Worm (Caenorhabditis elegans) whole organism, young adult: ENCODE results near the gene ndx-3.
A peak's percentile ranks its signal among the peaks of the same experiment; 100 is the strongest.

Source experiments
- B0261.1 ChIP-seq: sonication (generic microtip); optimal IDR thresholded peaks from 2 replicates; lab custom pipeline; 2016; ENCODE audit warnings: mild to moderate bottlenecking, missing genetic modification characterization, moderate library complexity, missing compliant biosample characterization
- D2030.7 ChIP-seq: fragments of 200-800 bp; sonication (Bioruptor generic); IDR thresholded peaks from 2 replicates; pipeline ENCODE4 v1.3.6; 2022; ENCODE audit warnings: missing genetic modification reagents, missing genetic modification characterization, missing compliant biosample characterization
- F22D6.2 ChIP-seq: sonication (generic microtip); optimal IDR thresholded peaks from 2 replicates; lab custom pipeline; 2016; ENCODE audit warnings: mild to moderate bottlenecking, missing genetic modification characterization, missing compliant biosample characterization
- F23B12.7 ChIP-seq: sonication (generic microtip); optimal IDR thresholded peaks from 2 replicates; lab custom pipeline; 2017; ENCODE audit warnings: missing genetic modification characterization, mild to moderate bottlenecking, missing compliant biosample characterization, antibody characterized with exemption, moderate library complexity; ENCODE audit not compliant: insufficient read depth
- F33H1.4 ChIP-seq: fragments of 200-800 bp; sonication (Bioruptor generic); IDR thresholded peaks from 2 replicates; pipeline ENCODE4 v1.3.6; 2022; ENCODE audit warnings: missing genetic modification reagents, missing genetic modification characterization, missing compliant biosample characterization
- F49E8.2 ChIP-seq: sonication (generic microtip); optimal IDR thresholded peaks from 3 replicates; lab custom pipeline; 2017; ENCODE audit warnings: missing genetic modification characterization, mild to moderate bottlenecking, missing compliant biosample characterization, antibody characterized with exemption, moderate library complexity; ENCODE audit not compliant: insufficient read depth
- K11D2.4 ChIP-seq: fragments of 200-800 bp; sonication (Bioruptor generic); IDR thresholded peaks from 2 replicates; pipeline ENCODE4 v1.3.6; 2022; ENCODE audit warnings: missing genetic modification reagents, missing genetic modification characterization, missing compliant biosample characterization
- K12H6.12 ChIP-seq: fragments of 200-800 bp; sonication (Bioruptor generic); optimal IDR thresholded peaks from 2 replicates; lab custom pipeline; 2018; ENCODE audit warnings: mild to moderate bottlenecking, missing genetic modification characterization, missing compliant biosample characterization
- T26A5.8 ChIP-seq: sonication (generic microtip); optimal IDR thresholded peaks from 2 replicates; lab custom pipeline; 2016; ENCODE audit warnings: missing genetic modification characterization, missing compliant biosample characterization
- Y56A3A.18 ChIP-seq: fragments of 200-800 bp; sonication (Bioruptor generic); IDR thresholded peaks from 2 replicates; pipeline ENCODE4 v1.3.6; 2022; ENCODE audit warnings: missing genetic modification reagents, missing genetic modification characterization, missing compliant biosample characterization
- Y67H2A.10 ChIP-seq: fragments of 200-800 bp; sonication (Bioruptor generic); conservative IDR thresholded peaks from 2 replicates; pipeline ENCODE4 v1.3.6; 2022; ENCODE audit warnings: missing genetic modification reagents, missing genetic modification characterization, missing compliant biosample characterization
- Y95B8A.8 ChIP-seq: fragments of 200-800 bp; sonication (Bioruptor generic); IDR thresholded peaks from 2 replicates; pipeline ENCODE4 v1.3.6; 2022; ENCODE audit warnings: missing genetic modification reagents, missing genetic modification characterization, missing compliant biosample characterization
- akir-1 ChIP-seq: fragments of 200-800 bp; sonication (Bioruptor generic); optimal IDR thresholded peaks from 2 replicates; lab custom pipeline; 2018; ENCODE audit warnings: mild to moderate bottlenecking, missing genetic modification characterization, moderate library complexity, missing compliant biosample characterization
- aptf-3 ChIP-seq: fragments of 200-800 bp; sonication (Bioruptor generic); IDR thresholded peaks from 2 replicates; pipeline ENCODE4 v1.3.6; 2022; ENCODE audit warnings: missing genetic modification characterization, missing compliant biosample characterization
- attf-3 ChIP-seq: fragments of 200-800 bp; sonication (Bioruptor generic); conservative IDR thresholded peaks from 2 replicates; pipeline ENCODE4 v1.3.6; 2022; ENCODE audit warnings: missing genetic modification reagents, missing genetic modification characterization, missing compliant biosample characterization
- bed-1 ChIP-seq: fragments of 200-800 bp; sonication (Bioruptor generic); IDR thresholded peaks from 2 replicates; pipeline ENCODE4 v1.3.6; 2022; ENCODE audit warnings: missing genetic modification reagents, missing genetic modification characterization, missing compliant biosample characterization
- cebp-1 ChIP-seq, 2 experiments: fragments of 200-800 bp in 1 of 2; sonication (Bioruptor generic) in 1 of 2; sonication (generic microtip) in 1 of 2; IDR thresholded peaks in 1 of 2; optimal IDR thresholded peaks in 1 of 2; 2 replicates each; pipeline versions ENCODE4 v1.3.6 to Lab custom; 2017 to 2022; ENCODE audit warnings: missing compliant biosample characterization in 2 of 2, missing genetic modification characterization in 2 of 2, mild to moderate bottlenecking in 1 of 2, missing genetic modification reagents in 1 of 2, moderate library complexity in 1 of 2
- cebp-2 ChIP-seq: fragments of 200-800 bp; sonication (Bioruptor generic); IDR thresholded peaks from 2 replicates; pipeline ENCODE4 v1.3.6; 2022; ENCODE audit warnings: missing genetic modification characterization, missing compliant biosample characterization
- ceh-100 ChIP-seq: fragments of 200-800 bp; sonication (Bioruptor generic); IDR thresholded peaks from 2 replicates; pipeline ENCODE4 v1.3.6; 2022; ENCODE audit warnings: missing genetic modification reagents, missing genetic modification characterization, missing compliant biosample characterization
- ceh-27 ChIP-seq: fragments of 200-800 bp; sonication (Bioruptor generic); optimal IDR thresholded peaks from 2 replicates; lab custom pipeline; 2018; ENCODE audit warnings: mild to moderate bottlenecking, missing genetic modification characterization, moderate library complexity, missing compliant biosample characterization
- ceh-40 ChIP-seq: fragments of 200-800 bp; sonication (Bioruptor generic); IDR thresholded peaks from 2 replicates; pipeline ENCODE4 v1.3.6; 2022; ENCODE audit warnings: missing genetic modification characterization, missing compliant biosample characterization
- ceh-91 ChIP-seq: fragments of 200-800 bp; sonication (Bioruptor generic); IDR thresholded peaks from 2 replicates; pipeline ENCODE4 v1.3.6; 2022; ENCODE audit warnings: missing genetic modification reagents, missing genetic modification characterization, missing compliant biosample characterization
- efl-1 ChIP-seq: fragments of 150-350 bp; optimal IDR thresholded peaks from 2 replicates; lab custom pipeline; 2014; ENCODE audit warnings: missing biosample characterization, missing genetic modification reagents, missing genetic modification characterization
- egrh-3 ChIP-seq: fragments of 200-800 bp; sonication (Bioruptor generic); IDR thresholded peaks from 2 replicates; pipeline ENCODE4 v1.3.6; 2022; ENCODE audit warnings: missing genetic modification reagents, missing genetic modification characterization, missing compliant biosample characterization
- him-1 ChIP-seq: sonication (generic microtip); optimal IDR thresholded peaks from 2 replicates; lab custom pipeline; 2016; ENCODE audit warnings: missing genotype, missing genetic modification reagents, missing genetic modification characterization, missing compliant biosample characterization
- hlh-12 ChIP-seq: sonication (generic microtip); optimal IDR thresholded peaks from 2 replicates; lab custom pipeline; 2016; ENCODE audit warnings: missing genetic modification characterization, missing compliant biosample characterization
- hlh-26 ChIP-seq: fragments of 200-800 bp; sonication (Bioruptor generic); conservative IDR thresholded peaks from 2 replicates; pipeline ENCODE4 v1.3.6; 2022; ENCODE audit warnings: missing genetic modification reagents, missing genetic modification characterization, missing compliant biosample characterization
- hmg-1.2 ChIP-seq: fragments of 200-800 bp; sonication (Bioruptor generic); IDR thresholded peaks from 2 replicates; pipeline ENCODE4 v1.3.6; 2022; ENCODE audit warnings: missing genetic modification reagents, missing genetic modification characterization, missing compliant biosample characterization
- hsf-1 ChIP-seq: fragments of 200-800 bp; sonication (Bioruptor generic); IDR thresholded peaks from 2 replicates; pipeline ENCODE4 v1.3.6; 2022; ENCODE audit warnings: missing genetic modification reagents, missing genetic modification characterization, missing compliant biosample characterization
- lin-40 ChIP-seq: sonication (generic microtip); optimal IDR thresholded peaks from 2 replicates; lab custom pipeline; 2016; ENCODE audit warnings: missing genetic modification characterization, mild to moderate bottlenecking, missing compliant biosample characterization, missing genotype, missing genetic modification reagents
- lin-54 ChIP-seq: fragments of 200-800 bp; sonication (Bioruptor generic); optimal IDR thresholded peaks from 2 replicates; lab custom pipeline; 2018; ENCODE audit warnings: mild to moderate bottlenecking, missing genetic modification characterization, missing compliant biosample characterization
- lsl-1 ChIP-seq: fragments of 200-800 bp; sonication (Bioruptor generic); optimal IDR thresholded peaks from 2 replicates; lab custom pipeline; 2018; ENCODE audit warnings: mild to moderate bottlenecking, missing genetic modification characterization, moderate library complexity, missing compliant biosample characterization
- madf-10 ChIP-seq: sonication (generic microtip); optimal IDR thresholded peaks from 2 replicates; lab custom pipeline; 2016; ENCODE audit warnings: mild to moderate bottlenecking, missing genetic modification characterization, missing compliant biosample characterization
- madf-3 ChIP-seq: fragments of 200-800 bp; sonication (Bioruptor generic); IDR thresholded peaks from 2 replicates; pipeline ENCODE4 v1.3.6; 2022; ENCODE audit warnings: missing genetic modification reagents, missing genetic modification characterization, missing compliant biosample characterization
- madf-6 ChIP-seq: fragments of 200-800 bp; sonication (Bioruptor generic); IDR thresholded peaks from 2 replicates; pipeline ENCODE4 v1.3.6; 2022; ENCODE audit warnings: missing genetic modification reagents, missing genetic modification characterization, missing compliant biosample characterization
- madf-8 ChIP-seq: fragments of 200-800 bp; sonication (Bioruptor generic); conservative IDR thresholded peaks from 2 replicates; pipeline ENCODE4 v1.3.6; 2022; ENCODE audit warnings: missing genetic modification reagents, missing genetic modification characterization, missing compliant biosample characterization
- mcd-1 ChIP-seq: fragments of 200-800 bp; sonication (Bioruptor generic); IDR thresholded peaks from 2 replicates; pipeline ENCODE4 v1.3.6; 2022; ENCODE audit warnings: missing genetic modification reagents, missing genetic modification characterization, missing compliant biosample characterization
- mel-28 ChIP-seq: sonication (generic microtip); optimal IDR thresholded peaks from 2 replicates; lab custom pipeline; 2016; ENCODE audit warnings: borderline replicate concordance, mild to moderate bottlenecking, missing genetic modification characterization, missing compliant biosample characterization
- mxl-1 ChIP-seq: sonication (generic microtip); optimal IDR thresholded peaks from 2 replicates; lab custom pipeline; 2016; ENCODE audit warnings: missing genetic modification characterization, missing compliant biosample characterization
- nfya-1 ChIP-seq: sonication (generic microtip); optimal IDR thresholded peaks from 2 replicates; lab custom pipeline; 2017; ENCODE audit warnings: antibody characterized with exemption, missing compliant biosample characterization, missing genetic modification characterization, borderline replicate concordance; ENCODE audit not compliant: insufficient read depth
- rcor-1 ChIP-seq: fragments of 200-800 bp; sonication (Bioruptor generic); IDR thresholded peaks from 2 replicates; pipeline ENCODE4 v1.3.6; 2022; ENCODE audit warnings: missing genetic modification reagents, missing genetic modification characterization, missing compliant biosample characterization
- sea-2 ChIP-seq: fragments of 200-800 bp; sonication (Bioruptor generic); IDR thresholded peaks from 2 replicates; pipeline ENCODE4 v1.3.6; 2022; ENCODE audit warnings: missing genetic modification characterization, missing compliant biosample characterization
- sptf-2 ChIP-seq: fragments of 200-800 bp; sonication (Bioruptor generic); optimal IDR thresholded peaks from 2 replicates; lab custom pipeline; 2018; ENCODE audit warnings: mild to moderate bottlenecking, missing genetic modification characterization, missing compliant biosample characterization
- tbp1 ChIP-seq: fragments of 200-800 bp; sonication (Bioruptor generic); optimal IDR thresholded peaks from 2 replicates; lab custom pipeline; 2018; ENCODE audit warnings: mild to moderate bottlenecking, missing genetic modification characterization, missing compliant biosample characterization
- tlf-1 ChIP-seq: fragments of 200-800 bp; sonication (Bioruptor generic); optimal IDR thresholded peaks from 2 replicates; lab custom pipeline; 2018; ENCODE audit warnings: mild to moderate bottlenecking, missing genetic modification characterization, missing compliant biosample characterization
- unc-130 ChIP-seq: sonication (generic microtip); optimal IDR thresholded peaks from 2 replicates; lab custom pipeline; 2016; ENCODE audit warnings: missing genetic modification reagents, missing genetic modification characterization, missing compliant biosample characterization
- xnd-1 ChIP-seq: sonication (generic microtip); optimal IDR thresholded peaks from 2 replicates; lab custom pipeline; 2016; ENCODE audit warnings: missing genotype, missing genetic modification reagents, missing genetic modification characterization, missing compliant biosample characterization
- zim-3 ChIP-seq: sonication (generic microtip); optimal IDR thresholded peaks from 2 replicates; lab custom pipeline; 2017; ENCODE audit warnings: mild to moderate bottlenecking, missing genetic modification characterization, moderate library complexity, missing compliant biosample characterization
- ztf-26 ChIP-seq: sonication (generic microtip); optimal IDR thresholded peaks from 2 replicates; lab custom pipeline; 2017; ENCODE audit warnings: missing genetic modification characterization, missing compliant biosample characterization

ndx-3 gene

DNA sequence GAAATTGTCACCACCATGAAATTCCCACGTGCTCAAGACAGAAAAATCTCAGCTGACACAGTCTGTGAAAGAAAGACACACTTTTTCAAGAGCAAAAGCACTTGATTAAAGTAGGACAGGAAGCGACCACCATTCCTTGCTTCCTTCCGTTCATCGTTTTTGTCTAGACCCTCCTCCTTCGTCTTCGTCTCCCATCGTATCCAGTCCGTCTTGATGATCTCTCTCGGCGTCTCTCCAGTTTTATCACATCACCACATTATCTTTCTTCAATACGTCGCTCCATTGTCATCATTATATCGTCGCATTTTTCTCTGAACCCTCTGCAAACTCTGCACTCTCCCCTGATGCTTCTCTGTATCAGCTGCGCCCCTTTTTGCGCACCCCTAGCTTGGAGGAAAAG is 45.2 kb upstream of the ndx-3 start (continued):
- TF ChIP-seq hlh-26 (no peak), sea-2 (GFP tag; lab: Robert Waterston, UW) (no peak), ztf-26 (no peak), unc-130 (GFP tag; lab: Kevin White, UChicago) (no peak), lin-40 (tag; lab: Kevin White, UChicago) (peak; percentile 24), zim-3 (tag; lab: Kevin White, UChicago) (no peak), akir-1 (no peak), Y95B8A.8 (GFP tag; lab: Robert Waterston, UW) (no peak), hmg-1.2 (GFP tag; lab: Robert Waterston, UW) (peak; percentile 40; the same call in 1 of the 2 replicates), madf-10 (tag; lab: Kevin White, UChicago) (no peak), egrh-3 (GFP tag; lab: Robert Waterston, UW) (no peak), K11D2.4 (0 out of 2 replicates have a peak, but pooled peaks have one; percentile 9), tlf-1 (GFP tag; lab: Kevin White, UChicago) (no peak), sptf-2 (no peak), aptf-3 (no peak), F23B12.7 (tag; lab: Kevin White, UChicago) (no peak), nfya-1 (no peak), cebp-1 (GFP tag; IDR thresholded peaks at IDR 0.05; lab: Robert Waterston, UW) (no peak), cebp-1 (tag; optimal IDR thresholded peaks at IDR 0.05; lab: Kevin White, UChicago) (peak; percentile 20), K12H6.12 (no peak), T26A5.8 (tag; lab: Kevin White, UChicago) (no peak), mel-28 (tag; lab: Kevin White, UChicago) (no peak), mxl-1 (no peak), Y56A3A.18 (GFP tag; lab: Robert Waterston, UW) (no peak), hlh-12 (tag; lab: Kevin White, UChicago) (no peak), ceh-100 (GFP tag; lab: Robert Waterston, UW) (no peak), rcor-1 (no peak), madf-8 (GFP tag; lab: Robert Waterston, UW) (no peak)

DNA sequence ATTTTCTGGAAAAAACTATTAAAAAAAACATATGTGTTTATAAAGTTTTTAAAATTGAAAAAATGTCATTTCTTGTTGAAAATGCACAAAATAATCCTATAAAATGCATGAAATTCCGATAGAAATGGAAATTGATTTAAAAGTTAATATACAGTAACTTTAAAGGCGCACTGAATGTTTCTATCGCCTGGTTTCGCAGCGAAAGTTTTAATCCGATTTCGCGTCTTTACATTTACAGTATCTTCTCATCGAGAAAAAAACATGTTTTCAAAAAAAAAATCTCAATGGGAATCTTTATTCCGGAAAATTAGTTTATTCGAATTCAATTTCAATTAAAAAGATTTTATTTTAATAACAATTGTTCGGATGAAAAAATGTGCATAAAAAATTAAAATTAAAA is 39.2 kb upstream of the ndx-3 start, which contains the start of gene R05F9.11:
Gene R05F9.11, minus strand, starts transcription at position 5 of the 400 bp plus-strand sequence.
- TF ChIP-seq D2030.7 (GFP tag; lab: Robert Waterston, UW) (peak; percentile 66), ceh-27 (GFP tag; lab: Kevin White, UChicago) (no peak), ceh-40 (no peak), B0261.1 (tag; lab: Kevin White, UChicago) (no peak), hsf-1 (0 out of 2 replicates have a peak, but pooled peaks have one; percentile 40), rcor-1 (0 out of 2 replicates have a peak, but pooled peaks have one; percentile 11), madf-6 (GFP tag; lab: Robert Waterston, UW) (peak; percentile 93), tlf-1 (GFP tag; lab: Kevin White, UChicago) (peak; percentile 4), madf-3 (GFP tag; lab: Robert Waterston, UW) (no peak), tbp1 (GFP tag; lab: Kevin White, UChicago) (peak; percentile 42), mcd-1 (GFP tag; lab: Robert Waterston, UW) (0 out of 2 replicates have a peak, but pooled peaks have one; percentile 18), F22D6.2 (tag; lab: Kevin White, UChicago) (no peak), madf-8 (GFP tag; lab: Robert Waterston, UW) (peak; percentile 87), F33H1.4 (peak; percentile 95), bed-1 (GFP tag; lab: Robert Waterston, UW) (no peak), xnd-1 (tag; lab: Kevin White, UChicago) (peak; percentile 90), cebp-2 (no peak), attf-3 (no peak), efl-1 (GFP tag; lab: Kevin White, UChicago) (peak; percentile 27), Y67H2A.10 (no peak), him-1 (tag; lab: Kevin White, UChicago) (peak; percentile 79), lin-54 (GFP tag; lab: Kevin White, UChicago) (peak; percentile 45), ceh-91 (0 out of 2 replicates have a peak, but pooled peaks have one; percentile 52), F49E8.2 (tag; lab: Kevin White, UChicago) (peak; percentile 43), lsl-1 (GFP tag; lab: Kevin White, UChicago) (peak; percentile 94)
- TF ChIP-seq, all 124 proteins: peak for 16
